In genomic region chr3R:15834375-15835031, dm6 we compare ENCODE assay signal across 1 fruit fly cellular context.
A peak's percentile ranks its signal among the peaks of the same experiment; 100 is the strongest.
TF ChIP-seq lines count a peak whose summit lies in the region.

TSS of gene CG43317 (minus strand) at chr3R:15834425.
TSS of gene Arpc3A (plus strand) at chr3R:15834648.

TF ChIP-seq in whole organism, embryonic, 481 proteins besides CTCF, POLR2A, EP300 and RAD21 (continued from another document):
- no peak for TF ChIP-seq exex (tag; optimal IDR thresholded peaks at IDR 0.05; lab: Kevin White, UChicago)
- TF ChIP-seq CG3995 (GFP tag; optimal IDR thresholded peaks at IDR 0.05; lab: Kevin White, UChicago) = peak; percentile 48
- TF ChIP-seq trem (tag; optimal IDR thresholded peaks at IDR 0.05; lab: Kevin White, UChicago) = peak; percentile 40
- TF ChIP-seq seq (GFP tag; IDR thresholded peaks at IDR 0.05; lab: Robert Waterston, UW) = no peak
- no peak for TF ChIP-seq zfh1 (GFP tag; IDR thresholded peaks at IDR 0.05; lab: Robert Waterston, UW)
- TF ChIP-seq CG4617 (GFP tag; optimal IDR thresholded peaks at IDR 0.05; lab: Kevin White, UChicago; ENCODE audit: borderline replicate concordance) = peak; percentile 56
- peak; percentile 38 for TF ChIP-seq sens (GFP tag; lab: Kevin White, UChicago)
- no peak for TF ChIP-seq Blimp-1 (GFP tag; optimal IDR thresholded peaks at IDR 0.05; lab: Kevin White, UChicago)
- peak; percentile 48 for TF ChIP-seq Sry-δ (GFP tag; optimal IDR thresholded peaks at IDR 0.05; lab: Kevin White, UChicago)
- peak; percentile 91 for TF ChIP-seq sug (tag; optimal IDR thresholded peaks at IDR 0.05; lab: Kevin White, UChicago)
- TF ChIP-seq Dref (GFP tag; IDR thresholded peaks at IDR 0.05; lab: Robert Waterston, UW) = peak; percentile 63
- TF ChIP-seq Doc2 (GFP tag; IDR thresholded peaks at IDR 0.05; lab: Robert Waterston, UW) = no peak
- TF ChIP-seq YL-1 (GFP tag; optimal IDR thresholded peaks at IDR 0.05; lab: Kevin White, UChicago) = peak; percentile 26
- TF ChIP-seq CG30020 (tag; optimal IDR thresholded peaks at IDR 0.05; lab: Kevin White, UChicago) = peak; percentile 11
- peak; percentile 33 for TF ChIP-seq CG10267 (tag; optimal IDR thresholded peaks at IDR 0.05; lab: Kevin White, UChicago)
- TF ChIP-seq ci (GFP tag; IDR thresholded peaks at IDR 0.05; lab: Robert Waterston, UW) = no peak
- peak; percentile 51 for TF ChIP-seq kay (GFP tag; optimal IDR thresholded peaks at IDR 0.05; lab: Kevin White, UChicago)
- no peak for TF ChIP-seq gsb (GFP tag; IDR thresholded peaks at IDR 0.05; lab: Robert Waterston, UW)
- TF ChIP-seq abd-A (tag; optimal IDR thresholded peaks at IDR 0.05; lab: Kevin White, UChicago) = no peak
- TF ChIP-seq MBD-R2 (GFP tag; IDR thresholded peaks at IDR 0.05; lab: Robert Waterston, UW) = peak; percentile 51
- TF ChIP-seq Jarid2 (GFP tag; optimal IDR thresholded peaks at IDR 0.05; lab: Kevin White, UChicago) = no peak
- peak; percentile 22 for TF ChIP-seq CG14710 (tag; optimal IDR thresholded peaks at IDR 0.05; lab: Kevin White, UChicago)
- peak; percentile 37 for TF ChIP-seq CG9797 (GFP tag; optimal IDR thresholded peaks at IDR 0.05; lab: Kevin White, UChicago)
- peak; percentile 46 for TF ChIP-seq BEAF-32 (GFP tag; optimal IDR thresholded peaks at IDR 0.05; lab: Kevin White, UChicago)
- TF ChIP-seq CrebB (tag; optimal IDR thresholded peaks at IDR 0.05; lab: Kevin White, UChicago) = no peak
- peak; percentile 76 for TF ChIP-seq E2f2 (GFP tag; IDR thresholded peaks at IDR 0.05; lab: Robert Waterston, UW)
- TF ChIP-seq Dll (GFP tag; IDR thresholded peaks at IDR 0.05; lab: Robert Waterston, UW; ENCODE audit: partially characterized antibody) = peak; percentile 50; the same call in 2 of the 4 replicates
